Worm (Caenorhabditis elegans): ENCODE results near the gene F47B10.8.

F47B10.8 gene

ce11 chrX:10919613-10920012 lies 9.0 kb upstream of the F47B10.8 start, which contains the start of gene nstp-9:
Gene nstp-9, minus strand, starts transcription at chrX:10919713.
- TF ChIP-seq dao-5 (tag; optimal IDR thresholded peaks at IDR 0.05) (no peak), him-1 (tag; optimal IDR thresholded peaks at IDR 0.05) (no peak), W03F9.2 (tag; optimal IDR thresholded peaks at IDR 0.05) (no peak)

- TF ChIP-seq W03F9.2 (tag; optimal IDR thresholded peaks at IDR 0.05) (no peak), dao-5 (tag; optimal IDR thresholded peaks at IDR 0.05) (no peak), him-1 (tag; optimal IDR thresholded peaks at IDR 0.05) (no peak)
Observed at ce11 chrX:10916194-10916593, 5.6 kb upstream of the F47B10.8 start.

ce11 chrX:10914421-10915277 lies 4.0 kb upstream of the F47B10.8 start:
- TF ChIP-seq him-1 (tag; optimal IDR thresholded peaks at IDR 0.05) (no peak), dao-5 (tag; optimal IDR thresholded peaks at IDR 0.05) (no peak), W03F9.2 (tag; optimal IDR thresholded peaks at IDR 0.05) (no peak)

ce11 chrX:10913981-10914380 lies 3.4 kb upstream of the F47B10.8 start, which contains the start of gene F47B10.9:
Gene F47B10.9, minus strand, starts transcription at chrX:10914081.
- TF ChIP-seq him-1 (tag; optimal IDR thresholded peaks at IDR 0.05) (no peak), W03F9.2 (tag; optimal IDR thresholded peaks at IDR 0.05) (no peak), dao-5 (tag; optimal IDR thresholded peaks at IDR 0.05) (no peak)

- TF ChIP-seq him-1 (tag; optimal IDR thresholded peaks at IDR 0.05) = no peak
- TF ChIP-seq W03F9.2 (tag; optimal IDR thresholded peaks at IDR 0.05) = no peak
- TF ChIP-seq dao-5 (tag; optimal IDR thresholded peaks at IDR 0.05) = no peak
Observed at ce11 chrX:10909661-10910060, 955 bp downstream of the F47B10.8 start.

ce11 chrX:10907418-10907817 lies 3.2 kb downstream of the F47B10.8 start:
- no peak for TF ChIP-seq him-1 (tag; optimal IDR thresholded peaks at IDR 0.05)
- no peak for TF ChIP-seq W03F9.2 (tag; optimal IDR thresholded peaks at IDR 0.05)
- no peak for TF ChIP-seq dao-5 (tag; optimal IDR thresholded peaks at IDR 0.05)

ce11 chrX:10903416-10903815 lies 7.2 kb downstream of the F47B10.8 start:
- TF ChIP-seq dao-5 (tag; optimal IDR thresholded peaks at IDR 0.05) (no peak), W03F9.2 (tag; optimal IDR thresholded peaks at IDR 0.05) (no peak), him-1 (tag; optimal IDR thresholded peaks at IDR 0.05) (no peak)

ce11 chrX:10902723-10903322 lies 7.8 kb downstream of the F47B10.8 start, which contains the start of gene acbp-3:
Gene acbp-3, plus strand, starts transcription at chrX:10903272.
- no peak for TF ChIP-seq W03F9.2 (tag; optimal IDR thresholded peaks at IDR 0.05)
- no peak for TF ChIP-seq dao-5 (tag; optimal IDR thresholded peaks at IDR 0.05)

- TF ChIP-seq W03F9.2 (tag; optimal IDR thresholded peaks at IDR 0.05) = no peak
- no peak for TF ChIP-seq him-1 (tag; optimal IDR thresholded peaks at IDR 0.05)
- no peak for TF ChIP-seq dao-5 (tag; optimal IDR thresholded peaks at IDR 0.05)
Observed at ce11 chrX:10901766-10902165, 8.8 kb downstream of the F47B10.8 start.

ce11 chrX:10900952-10901351 lies 9.7 kb downstream of the F47B10.8 start:
- TF ChIP-seq him-1 (tag; optimal IDR thresholded peaks at IDR 0.05) (no peak), dao-5 (tag; optimal IDR thresholded peaks at IDR 0.05) (no peak), W03F9.2 (tag; optimal IDR thresholded peaks at IDR 0.05) (no peak)

- TF ChIP-seq W03F9.2 (tag; optimal IDR thresholded peaks at IDR 0.05) = no peak
Observed at ce11 chrX:10900079-10900724, 10.4 kb downstream of the F47B10.8 start, which contains the start of gene suca-1. Gene suca-1, minus strand, starts transcription at chrX:10900114.

ce11 chrX:10896498-10896897 lies 14.1 kb downstream of the F47B10.8 start, which contains the start of gene haly-1:
Gene haly-1, minus strand, starts transcription at chrX:10896598.
- no peak for TF ChIP-seq him-1 (tag; optimal IDR thresholded peaks at IDR 0.05)
- TF ChIP-seq W03F9.2 (tag; optimal IDR thresholded peaks at IDR 0.05) = no peak
- no peak for TF ChIP-seq dao-5 (tag; optimal IDR thresholded peaks at IDR 0.05)

ce11 chrX:10891890-10892289 lies 18.7 kb downstream of the F47B10.8 start, which contains the start of gene F47B10.3:
Gene F47B10.3, plus strand, starts transcription at chrX:10892190.
- TF ChIP-seq W03F9.2 (tag; optimal IDR thresholded peaks at IDR 0.05) = no peak
- TF ChIP-seq dao-5 (tag; optimal IDR thresholded peaks at IDR 0.05) = no peak
- no peak for TF ChIP-seq him-1 (tag; optimal IDR thresholded peaks at IDR 0.05)

- TF ChIP-seq W03F9.2 (tag; optimal IDR thresholded peaks at IDR 0.05) (no peak), dao-5 (tag; optimal IDR thresholded peaks at IDR 0.05) (no peak), him-1 (tag; optimal IDR thresholded peaks at IDR 0.05) (no peak)
Observed at ce11 chrX:10890965-10891364, 19.7 kb downstream of the F47B10.8 start, which contains the start of gene F47B10.4. Gene F47B10.4, plus strand, starts transcription at chrX:10891265.
